Worm (Caenorhabditis elegans) whole organism, L1 larva: Measurements from ENCODE around the gene lido-13.

ENCODE experiments used
- elt-2 ChIP-seq: sonication (generic microtip); optimal IDR thresholded peaks from 2 replicates; lab custom pipeline; 2016; ENCODE audit warnings: missing genetic modification characterization, mild to moderate bottlenecking, inconsistent platforms, missing compliant biosample characterization, missing genetic modification reagents
- lin-35 ChIP-seq, 2 experiments: fragments of 150-350 bp; optimal IDR thresholded peaks; 2 replicates each; lab custom pipeline; 2014; ENCODE audit warnings: missing biosample characterization in 2 of 2, missing genetic modification characterization in 2 of 2, missing genetic modification reagents in 2 of 2

ce11 chrII:3030416-3030815, 23.7 kb downstream of the lido-13 start:
- no peak for TF ChIP-seq elt-2 (tag; lab: Kevin White, UChicago)
- TF ChIP-seq lin-35 (GFP tag; optimal IDR thresholded peaks at IDR 0.05; lab: Kevin White, UChicago): no peak
